Fruit fly (Drosophila melanogaster): ENCODE data around the gene CG3309.

The CG3309 gene

DNA sequence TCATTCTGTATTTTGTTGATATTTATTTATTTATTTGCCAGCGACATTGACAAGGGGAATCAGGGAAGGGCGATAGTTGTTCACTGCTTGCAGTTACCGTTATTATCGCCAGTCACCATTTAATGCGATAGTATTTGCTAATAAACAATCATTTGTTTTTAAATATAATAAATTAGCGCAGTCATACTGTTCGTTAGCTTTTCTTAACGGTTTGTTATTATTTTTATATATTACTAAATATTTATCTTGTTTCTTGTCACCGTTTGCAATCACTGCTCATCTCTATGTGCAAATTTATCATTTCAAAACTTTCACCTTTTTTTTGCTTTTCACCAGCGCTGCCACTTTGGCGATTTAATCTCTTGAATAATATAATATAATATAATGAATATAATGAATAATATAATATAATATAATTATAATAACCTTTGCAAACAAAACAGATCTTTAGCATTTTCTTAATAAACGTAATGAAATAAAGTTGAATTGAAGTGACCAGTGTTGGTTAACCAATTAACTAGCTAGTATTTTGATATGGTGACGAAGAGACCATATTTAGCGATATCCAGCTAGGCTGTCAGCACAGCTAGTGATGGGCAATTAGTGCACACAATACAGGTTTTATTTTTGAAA, at the start of gene CG3309, which contains the start of gene XRCC1 (continued):
- TF ChIP-seq B-H1 (GFP tag; IDR thresholded peaks at IDR 0.05), result no peak; the same call in 2 of the 3 replicates
- 0 out of 2 replicates have a peak, but pooled peaks have one; percentile 49 for TF ChIP-seq seq (GFP tag; IDR thresholded peaks at IDR 0.05)
- peak; percentile 33; the same call in 1 of the 3 replicates for TF ChIP-seq CG7357 (GFP tag; IDR thresholded peaks at IDR 0.05)
- TF ChIP-seq Myb (GFP tag; optimal IDR thresholded peaks at IDR 0.05), result no peak
- TF ChIP-seq otp (GFP tag; IDR thresholded peaks at IDR 0.05), result no peak
- no peak for TF ChIP-seq cato (GFP tag; optimal IDR thresholded peaks at IDR 0.05; ENCODE audit: borderline replicate concordance)
- peak; percentile 95 for TF ChIP-seq Blimp-1 (GFP tag; optimal IDR thresholded peaks at IDR 0.05)
- peak; percentile 7 for TF ChIP-seq CG34376 (GFP tag; optimal IDR thresholded peaks at IDR 0.05)
- TF ChIP-seq gfzf (GFP tag; optimal IDR thresholded peaks at IDR 0.05), result no peak
- TF ChIP-seq bab2 (GFP tag; optimal IDR thresholded peaks at IDR 0.05), result no peak
- no peak for TF ChIP-seq CG11723 (GFP tag; optimal IDR thresholded peaks at IDR 0.05)
- no peak for TF ChIP-seq CG7745 (tag; optimal IDR thresholded peaks at IDR 0.05)
- TF ChIP-seq Nf-YC (tag; optimal IDR thresholded peaks at IDR 0.05), result peak; percentile 50
- peak; percentile 46; the same call in 1 of the 2 replicates for TF ChIP-seq rib (GFP tag; IDR thresholded peaks at IDR 0.05)
- TF ChIP-seq nom (GFP tag; optimal IDR thresholded peaks at IDR 0.05), result no peak
- no peak for TF ChIP-seq btn (GFP tag; optimal IDR thresholded peaks at IDR 0.05)
- peak; percentile 87 for TF ChIP-seq sna (GFP tag; IDR thresholded peaks at IDR 0.05; ENCODE audit: partially characterized antibody)
- peak; percentile 26 for TF ChIP-seq CG17385 (GFP tag; optimal IDR thresholded peaks at IDR 0.05)
- no peak for TF ChIP-seq Neu2 (GFP tag; optimal IDR thresholded peaks at IDR 0.05; ENCODE audit: borderline replicate concordance)
- TF ChIP-seq Six4 (GFP tag; optimal IDR thresholded peaks at IDR 0.05), result peak; percentile 20
- TF ChIP-seq CG9932 (GFP tag; IDR thresholded peaks at IDR 0.05), result peak; percentile 65
- no peak for TF ChIP-seq hkb (optimal IDR thresholded peaks at IDR 0.05)
- TF ChIP-seq hkb (GFP tag; IDR thresholded peaks at IDR 0.05), result peak; percentile 46; the same call in 1 of the 2 replicates
- TF ChIP-seq Stat92E (GFP tag; optimal IDR thresholded peaks at IDR 0.05), result no peak
- TF ChIP-seq MESR4 (GFP tag; optimal IDR thresholded peaks at IDR 0.05), result no peak
- TF ChIP-seq CG8765 (GFP tag; IDR thresholded peaks at IDR 0.05), result peak; percentile 51
- TF ChIP-seq Kr (GFP tag; optimal IDR thresholded peaks at IDR 0.05), result no peak
- peak; percentile 67 for TF ChIP-seq sisA (GFP tag; IDR thresholded peaks at IDR 0.05)
- TF ChIP-seq CG31441 (GFP tag; IDR thresholded peaks at IDR 0.05), result peak; percentile 94
- TF ChIP-seq esg (GFP tag; conservative IDR thresholded peaks at IDR 0.05), result peak; percentile 44; the same call in 1 of the 2 replicates
- TF ChIP-seq CG8944 (GFP tag; optimal IDR thresholded peaks at IDR 0.05), result no peak
- TF ChIP-seq ash1 (GFP tag; optimal IDR thresholded peaks at IDR 0.05), result no peak
- TF ChIP-seq CG8478 (optimal IDR thresholded peaks at IDR 0.05), result no peak
- TF ChIP-seq CG12391 (tag; optimal IDR thresholded peaks at IDR 0.05), result peak; percentile 73
- TF ChIP-seq C15 (GFP tag; IDR thresholded peaks at IDR 0.05), result peak; percentile 28; the same call in 1 of the 3 replicates
- TF ChIP-seq Dp (GFP tag; optimal IDR thresholded peaks at IDR 0.05), result peak; percentile 31
- no peak for TF ChIP-seq sd (tag; optimal IDR thresholded peaks at IDR 0.05)
- TF ChIP-seq ems (GFP tag; optimal IDR thresholded peaks at IDR 0.05), result no peak
- no peak for TF ChIP-seq hth (optimal IDR thresholded peaks at IDR 0.05)
- peak in 1 of 2 experiments; percentile 51 for TF ChIP-seq bsh (GFP tag; optimal IDR thresholded peaks at IDR 0.05)
- peak; percentile 82 for TF ChIP-seq Meics (GFP tag; optimal IDR thresholded peaks at IDR 0.05)
- TF ChIP-seq CG42726 (GFP tag; IDR thresholded peaks at IDR 0.05; ENCODE audit: partially characterized antibody), result peak; percentile 82
- TF ChIP-seq tio (GFP tag; optimal IDR thresholded peaks at IDR 0.05), result no peak
- TF ChIP-seq Max (GFP tag; optimal IDR thresholded peaks at IDR 0.05), result peak; percentile 4
- TF ChIP-seq CG9876 (GFP tag; optimal IDR thresholded peaks at IDR 0.05), result no peak
- TF ChIP-seq ERR (GFP tag; optimal IDR thresholded peaks at IDR 0.05), result no peak
- TF ChIP-seq Dek (tag; optimal IDR thresholded peaks at IDR 0.05), result peak; percentile 22
- TF ChIP-seq insv (GFP tag; optimal IDR thresholded peaks at IDR 0.05), result no peak
- peak; percentile 46 for TF ChIP-seq CG6254 (GFP tag; optimal IDR thresholded peaks at IDR 0.05)
- peak; percentile 41 for TF ChIP-seq zen (tag; optimal IDR thresholded peaks at IDR 0.05)
